Worm (Caenorhabditis elegans): ENCODE results near the gene memi-1.
A peak's percentile ranks its signal among the peaks of the same experiment; 100 is the strongest.

The memi-1 gene

DNA sequence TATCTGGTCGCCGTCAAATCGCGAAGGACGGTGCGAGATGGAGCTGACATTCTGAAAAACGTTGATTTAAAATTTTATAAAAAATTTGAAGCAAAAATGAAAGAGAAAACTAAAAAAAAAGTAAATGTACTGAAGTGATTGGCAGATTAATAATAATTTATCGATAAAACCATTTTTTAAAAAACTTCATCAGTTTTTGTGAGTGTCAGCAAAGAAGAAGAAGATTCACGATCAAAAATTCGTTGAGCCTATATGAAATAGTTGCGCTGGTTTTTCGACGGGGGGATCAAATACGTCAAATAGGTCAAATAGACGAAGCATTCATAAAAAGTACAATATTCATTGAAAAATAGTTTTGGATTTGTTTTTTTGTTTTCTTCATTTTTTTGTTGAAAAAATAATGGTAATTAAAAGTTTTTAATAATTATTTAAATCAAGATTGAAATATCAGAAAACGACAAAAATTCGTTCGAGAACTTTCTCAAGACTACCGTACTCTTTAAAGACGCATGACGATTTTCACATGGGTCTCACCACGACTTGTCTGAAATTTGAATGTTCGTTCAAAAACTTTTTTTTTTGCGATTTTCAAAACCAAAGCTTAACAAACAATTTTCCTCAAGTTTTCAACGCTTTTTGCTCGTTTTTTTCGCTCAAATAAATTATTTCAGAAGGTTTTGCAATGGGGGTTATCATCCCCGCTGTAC is at the start of gene memi-1, which contains the start of gene cyp-31A3:
memi-1 (minus strand) TSS at position 51 of the 707 bp plus-strand sequence.
cyp-31A3 (plus strand) TSS at position 672 of the 707 bp plus-strand sequence.
- TF ChIP-seq dao-5 (tag; optimal IDR thresholded peaks at IDR 0.05) (no peak), him-1 (tag; optimal IDR thresholded peaks at IDR 0.05) (no peak), W03F9.2 (tag; optimal IDR thresholded peaks at IDR 0.05) (no peak)

DNA sequence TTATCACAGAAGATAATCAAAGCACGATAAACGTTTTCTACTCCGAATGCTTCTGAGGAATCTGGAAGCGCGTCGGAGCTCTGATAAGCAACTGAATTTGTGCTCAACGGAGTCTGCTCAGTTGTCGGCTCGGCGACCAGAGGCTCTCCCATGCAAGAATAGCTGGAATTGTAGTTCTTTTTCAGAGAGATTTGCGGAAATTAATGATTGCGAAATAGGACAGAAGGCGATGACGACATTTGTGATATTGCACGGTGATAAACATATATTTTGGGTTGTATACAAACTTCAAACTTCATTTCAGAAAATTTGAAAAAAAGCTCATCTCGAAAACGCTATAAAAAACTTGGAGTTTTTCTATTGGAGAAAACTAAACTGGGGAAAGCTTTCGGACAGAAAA is 49.6 kb upstream of the memi-1 start, which contains the start of gene H06H21.37:
H06H21.37 (minus strand) TSS at position 162 of the 400 bp plus-strand sequence.
- no peak for TF ChIP-seq him-1 (tag; optimal IDR thresholded peaks at IDR 0.05)
- TF ChIP-seq W03F9.2 (tag; optimal IDR thresholded peaks at IDR 0.05): no peak
- TF ChIP-seq dao-5 (tag; optimal IDR thresholded peaks at IDR 0.05): no peak

DNA sequence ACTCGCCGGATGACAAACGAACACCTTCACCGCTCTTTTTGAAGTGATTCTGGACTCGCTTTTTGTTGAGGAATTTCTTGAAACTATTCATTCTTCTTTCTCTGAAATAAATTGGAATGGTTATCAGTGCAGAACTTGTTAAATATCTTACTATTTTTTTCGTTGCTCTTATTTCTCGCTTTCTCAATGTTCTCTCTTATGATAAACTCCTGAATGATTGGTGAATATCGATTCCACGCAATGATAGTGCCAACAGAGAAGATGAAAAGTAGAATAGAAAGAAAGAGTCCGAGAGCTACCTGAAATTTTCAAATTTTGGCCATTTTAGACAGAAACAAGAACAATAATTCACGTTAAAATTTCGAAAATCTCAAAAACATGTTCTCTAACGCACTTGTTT is 49.2 kb upstream of the memi-1 start, which contains the start of gene ubxn-6:
ubxn-6 (minus strand) TSS at position 101 of the 400 bp plus-strand sequence.
- TF ChIP-seq W03F9.2 (tag; optimal IDR thresholded peaks at IDR 0.05): no peak
- no peak for TF ChIP-seq dao-5 (tag; optimal IDR thresholded peaks at IDR 0.05)
- no peak for TF ChIP-seq him-1 (tag; optimal IDR thresholded peaks at IDR 0.05)

DNA sequence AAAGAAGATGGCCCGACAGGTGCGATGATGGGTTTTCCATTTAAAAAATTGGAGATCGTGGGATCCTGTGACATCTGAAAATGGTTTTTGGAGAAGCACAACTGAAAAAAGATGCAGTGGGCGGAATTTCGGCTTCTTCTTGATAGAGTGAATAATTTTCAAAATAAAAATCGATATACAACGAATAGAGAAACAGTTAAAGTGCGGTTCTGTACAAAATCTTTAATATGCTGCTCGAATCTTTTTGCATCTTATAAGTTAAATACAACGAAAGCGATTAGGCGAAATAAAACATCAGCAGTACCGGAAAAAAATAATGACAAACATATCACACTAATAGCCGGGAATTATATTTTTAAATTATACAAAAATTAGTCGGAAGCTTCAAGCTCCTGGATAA is 47.0 kb upstream of the memi-1 start, which contains the start of gene H06H21.11:
H06H21.11 (minus strand) TSS at position 101 of the 400 bp plus-strand sequence.
- no peak for TF ChIP-seq dao-5 (tag; optimal IDR thresholded peaks at IDR 0.05)
- no peak for TF ChIP-seq W03F9.2 (tag; optimal IDR thresholded peaks at IDR 0.05)
- TF ChIP-seq him-1 (tag; optimal IDR thresholded peaks at IDR 0.05): no peak

DNA sequence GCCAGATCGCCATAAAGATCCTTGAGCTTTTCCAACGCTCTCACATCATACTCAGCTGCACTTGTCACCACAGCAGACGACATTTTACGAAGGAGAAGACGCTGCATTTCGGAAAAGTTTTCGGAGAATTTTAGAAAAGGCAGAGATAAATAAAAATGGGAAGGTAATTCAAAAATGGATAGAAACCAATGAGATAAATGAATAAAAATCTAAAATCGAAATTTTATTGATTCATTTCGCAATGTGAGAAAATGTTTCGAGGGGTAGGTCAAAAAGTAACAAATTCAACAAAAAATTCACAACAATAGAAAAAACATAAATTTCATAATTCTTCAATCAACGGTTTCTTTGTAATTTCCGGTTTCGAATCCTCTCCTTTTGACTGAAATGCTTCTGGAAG is 46.3 kb upstream of the memi-1 start, which contains the start of gene dpf-5:
dpf-5 (minus strand) TSS at position 101 of the 400 bp plus-strand sequence.
- TF ChIP-seq him-1 (tag; optimal IDR thresholded peaks at IDR 0.05): no peak
- TF ChIP-seq dao-5 (tag; optimal IDR thresholded peaks at IDR 0.05): no peak
- no peak for TF ChIP-seq W03F9.2 (tag; optimal IDR thresholded peaks at IDR 0.05)

DNA sequence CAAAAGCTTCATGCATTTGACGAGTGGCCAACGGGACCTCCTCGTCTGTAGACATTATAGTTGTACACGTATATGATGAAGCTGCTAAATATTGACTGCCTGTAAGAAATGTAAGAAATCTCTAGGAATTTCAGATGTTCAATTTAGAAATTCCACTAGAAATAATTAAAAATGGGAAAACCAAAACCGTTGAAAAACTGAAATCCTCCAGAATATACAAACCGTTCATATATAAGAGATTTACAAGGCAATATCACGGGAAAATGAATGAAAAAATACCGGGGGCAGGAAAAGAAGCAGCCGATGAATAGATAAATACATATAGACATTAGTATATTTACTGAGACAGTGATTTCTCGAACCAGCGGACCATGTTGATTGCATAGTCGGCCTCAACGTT is 42.3 kb upstream of the memi-1 start, which contains the start of gene dpf-7:
dpf-7 (minus strand) TSS at position 101 of the 400 bp plus-strand sequence.
- TF ChIP-seq W03F9.2 (tag; optimal IDR thresholded peaks at IDR 0.05) (no peak), dao-5 (tag; optimal IDR thresholded peaks at IDR 0.05) (no peak), him-1 (tag; optimal IDR thresholded peaks at IDR 0.05) (no peak)

DNA sequence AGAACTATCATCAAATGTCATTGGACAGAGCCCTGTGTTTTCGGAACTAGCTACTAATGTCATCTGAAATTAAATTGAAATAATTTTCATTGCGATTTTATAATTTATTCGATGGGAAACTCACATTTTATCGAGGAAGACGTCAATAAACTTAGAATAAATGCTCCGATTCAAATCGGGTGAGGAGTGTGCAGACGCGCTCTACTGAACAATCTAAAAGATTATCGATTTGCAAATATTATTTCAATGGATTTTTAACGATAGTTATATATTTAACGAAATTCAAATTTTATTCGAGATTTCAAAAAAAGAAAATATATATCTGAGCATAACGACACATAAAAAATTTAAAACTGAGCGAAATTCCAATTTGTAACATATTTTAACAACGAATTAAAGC is 38.9 kb upstream of the memi-1 start, which contains the start of gene eor-1:
eor-1 (minus strand) TSS at position 65 of the 400 bp plus-strand sequence.
- no peak for TF ChIP-seq him-1 (tag; optimal IDR thresholded peaks at IDR 0.05)
- peak; percentile 9 for TF ChIP-seq W03F9.2 (tag; optimal IDR thresholded peaks at IDR 0.05)

DNA sequence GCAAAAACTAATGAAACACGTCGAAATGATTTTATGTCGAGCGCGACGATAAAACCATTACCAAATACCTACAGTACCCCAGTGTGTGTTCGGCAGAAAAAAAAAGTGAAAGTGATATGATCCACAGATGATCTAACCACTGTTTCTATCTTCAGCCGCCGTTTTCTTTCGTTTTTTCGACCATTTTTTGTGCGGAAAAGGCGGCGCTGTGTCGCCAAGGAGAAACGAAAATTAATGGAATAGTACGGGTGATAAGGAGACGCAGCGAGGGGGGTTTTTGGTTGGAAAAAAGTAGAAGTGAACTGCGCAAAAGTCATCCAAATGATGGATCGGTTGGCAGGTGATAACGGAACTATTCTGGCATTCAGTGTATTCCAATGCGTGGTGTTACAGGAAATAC is 34.9 kb upstream of the memi-1 start:
- TF ChIP-seq W03F9.2 (tag; optimal IDR thresholded peaks at IDR 0.05) (no peak), him-1 (tag; optimal IDR thresholded peaks at IDR 0.05) (no peak), dao-5 (tag; optimal IDR thresholded peaks at IDR 0.05) (no peak)

DNA sequence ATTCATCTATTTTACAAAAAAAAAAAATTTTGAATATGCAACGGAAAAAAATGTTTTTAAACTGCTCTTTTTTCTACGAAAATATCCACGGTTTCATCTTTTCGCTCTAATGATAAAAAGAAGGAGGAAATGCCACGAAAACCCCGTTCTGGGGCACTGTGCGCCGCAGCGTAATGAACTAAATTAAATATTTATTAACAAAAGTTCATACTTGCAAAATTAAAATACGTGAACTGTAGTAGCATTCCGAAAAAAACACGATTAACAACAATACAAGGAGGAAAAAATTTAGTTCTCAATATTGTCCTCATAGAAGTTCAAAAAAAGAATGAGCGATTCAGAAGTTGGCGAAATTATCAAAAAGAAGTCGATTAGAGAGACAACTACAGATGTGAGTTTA is 29.2 kb upstream of the memi-1 start, which contains the start of gene R11E3.1:
R11E3.1 (plus strand) TSS at position 301 of the 400 bp plus-strand sequence.
- no peak for TF ChIP-seq him-1 (tag; optimal IDR thresholded peaks at IDR 0.05)
- TF ChIP-seq dao-5 (tag; optimal IDR thresholded peaks at IDR 0.05): no peak
- TF ChIP-seq W03F9.2 (tag; optimal IDR thresholded peaks at IDR 0.05): no peak

DNA sequence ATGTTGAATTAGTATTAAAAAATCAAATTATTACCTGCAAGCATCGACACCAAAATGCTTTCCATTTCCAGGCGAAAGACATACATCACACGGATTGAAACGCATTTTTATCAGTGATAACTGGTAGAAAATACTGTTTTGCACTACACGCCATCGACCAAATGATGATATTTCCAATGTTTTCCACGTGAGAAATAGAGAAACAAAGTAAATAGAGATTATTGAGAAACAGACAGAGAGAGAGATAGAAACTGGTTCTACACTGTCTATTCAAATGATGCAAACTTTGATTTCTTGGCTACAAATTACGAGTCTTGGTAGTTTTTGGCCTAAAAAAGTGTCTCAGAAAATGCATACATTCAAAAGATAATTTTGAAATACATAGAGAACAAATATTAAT is 28.1 kb upstream of the memi-1 start, which contains the start of gene nhr-104:
nhr-104 (minus strand) TSS at position 361 of the 400 bp plus-strand sequence.
- TF ChIP-seq W03F9.2 (tag; optimal IDR thresholded peaks at IDR 0.05) (no peak), him-1 (tag; optimal IDR thresholded peaks at IDR 0.05) (no peak), dao-5 (tag; optimal IDR thresholded peaks at IDR 0.05) (no peak)

DNA sequence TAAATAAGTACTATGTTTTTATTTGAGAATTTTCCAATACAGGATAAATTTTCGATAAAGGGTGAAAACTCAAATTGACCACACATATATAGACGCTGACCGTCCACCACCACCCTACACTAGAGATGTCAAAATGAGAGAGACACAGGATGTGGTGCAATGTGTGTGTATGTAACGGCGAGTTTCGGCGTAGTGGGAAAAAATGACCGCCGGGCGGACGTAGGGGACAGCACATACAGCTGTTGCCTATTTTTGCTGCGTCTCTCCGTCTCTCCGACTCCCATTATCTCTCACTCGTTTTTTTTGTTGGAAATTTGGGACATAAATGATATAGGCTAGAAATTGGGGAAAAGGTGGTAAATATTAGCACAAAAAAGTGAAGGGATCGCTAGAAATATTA is 20.9 kb upstream of the memi-1 start:
- TF ChIP-seq dao-5 (tag; optimal IDR thresholded peaks at IDR 0.05) (no peak), him-1 (tag; optimal IDR thresholded peaks at IDR 0.05) (no peak), W03F9.2 (tag; optimal IDR thresholded peaks at IDR 0.05) (no peak)

DNA sequence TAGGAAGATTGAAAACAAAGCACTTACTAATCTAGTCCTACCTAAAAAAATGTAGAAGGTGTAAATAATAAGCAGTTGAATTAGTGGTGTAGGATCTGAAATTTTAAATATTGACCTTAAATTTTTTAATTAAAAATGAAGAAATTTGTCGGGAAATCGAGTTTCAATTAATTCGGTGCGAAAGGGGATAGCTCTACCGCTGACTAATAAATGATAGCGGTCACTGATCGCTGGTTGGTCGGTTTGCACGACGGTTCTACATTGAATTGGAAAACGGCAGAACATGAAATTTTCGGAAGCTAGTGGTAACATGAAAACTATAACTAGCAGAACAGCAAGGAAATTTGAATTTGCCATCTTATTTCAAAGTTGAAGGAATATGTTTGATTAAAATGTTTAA is 19.9 kb upstream of the memi-1 start, which contains the start of gene set-15:
set-15 (minus strand) TSS at position 101 of the 400 bp plus-strand sequence.
- no peak for TF ChIP-seq W03F9.2 (tag; optimal IDR thresholded peaks at IDR 0.05)
- no peak for TF ChIP-seq him-1 (tag; optimal IDR thresholded peaks at IDR 0.05)
- TF ChIP-seq dao-5 (tag; optimal IDR thresholded peaks at IDR 0.05): no peak

DNA sequence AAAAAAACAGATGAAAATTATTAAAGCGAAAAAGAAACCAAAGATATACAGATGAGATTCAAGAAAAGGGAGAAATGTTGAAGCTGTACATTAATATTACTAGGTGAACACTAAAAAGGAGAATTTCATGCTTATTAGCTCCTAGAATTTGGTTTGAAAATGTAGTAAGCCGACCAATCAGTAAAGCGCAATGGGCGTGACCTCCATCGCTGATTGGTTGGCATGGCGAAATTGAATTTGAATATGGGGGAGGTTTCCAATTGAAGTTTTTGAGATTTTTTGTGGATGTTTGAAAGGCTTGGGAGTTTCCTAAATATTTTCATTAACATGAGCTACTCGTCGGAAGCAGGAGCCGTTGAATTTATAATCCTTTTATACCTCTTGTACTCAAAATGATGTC is 16.3 kb upstream of the memi-1 start:
- TF ChIP-seq W03F9.2 (tag; optimal IDR thresholded peaks at IDR 0.05) (no peak), dao-5 (tag; optimal IDR thresholded peaks at IDR 0.05) (no peak), him-1 (tag; optimal IDR thresholded peaks at IDR 0.05) (no peak)

DNA sequence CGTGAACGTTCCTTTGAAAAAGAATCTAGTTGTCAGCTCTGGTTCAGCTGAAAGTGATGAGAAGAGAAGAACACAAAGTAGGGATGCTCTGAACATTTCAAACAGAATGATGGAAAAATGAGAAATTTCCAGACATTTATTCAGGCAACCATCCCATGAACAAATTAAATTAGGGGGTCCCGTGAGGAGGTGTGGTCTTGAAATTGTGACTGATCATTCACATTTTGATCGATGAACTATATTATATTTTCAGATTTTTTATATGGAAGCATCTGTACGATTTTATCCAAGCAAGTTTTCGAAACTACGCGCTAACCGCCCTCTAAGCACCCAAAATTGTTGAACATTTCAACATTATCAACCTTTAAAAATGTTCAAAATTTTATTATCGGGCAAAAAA is 15.8 kb upstream of the memi-1 start, which contains the start of gene R11E3.19:
R11E3.19 (minus strand) TSS at position 101 of the 400 bp plus-strand sequence.
- TF ChIP-seq W03F9.2 (tag; optimal IDR thresholded peaks at IDR 0.05): no peak
- TF ChIP-seq dao-5 (tag; optimal IDR thresholded peaks at IDR 0.05): no peak
- no peak for TF ChIP-seq him-1 (tag; optimal IDR thresholded peaks at IDR 0.05)

Measured in whole organism, L4/young adult.